Fruit fly (Drosophila melanogaster) whole organism, prepupa: Measurements from ENCODE around the gene M6.

Source experiments
- CG11762 ChIP-seq: fragments of 200-800 bp; sonication (Bioruptor generic); optimal IDR thresholded peaks from 3 replicates; lab custom pipeline; 2016; ENCODE audit warnings: missing biosample characterization, missing genetic modification characterization; ENCODE audit not compliant: insufficient read depth
- Ets96B ChIP-seq: fragments of 200-800 bp; optimal IDR thresholded peaks from 2 replicates; lab custom pipeline; 2019; ENCODE audit warnings: missing biosample characterization, mild to moderate bottlenecking, missing genetic modification characterization, moderate library complexity

M6 gene

DNA sequence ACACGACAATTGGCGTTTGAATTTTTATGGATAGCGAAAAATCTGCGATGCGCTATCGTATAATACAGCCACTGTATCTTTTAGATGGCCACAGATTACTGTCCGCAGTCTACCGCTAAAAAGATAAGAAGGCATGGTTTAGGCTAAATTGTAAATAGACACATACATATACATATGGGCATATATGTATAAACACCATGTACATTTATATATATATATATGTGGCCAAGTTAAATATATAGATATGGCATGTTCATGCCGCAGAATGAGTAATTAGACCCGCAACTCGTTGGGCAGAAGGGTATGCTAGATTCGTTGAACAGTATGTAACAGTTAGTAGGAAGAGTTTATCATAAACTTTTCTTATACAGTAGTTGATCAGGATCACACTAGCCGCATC is 54.4 kb downstream of the M6 start, which contains the start of gene CapaR:
Gene CapaR, minus strand, starts transcription at position 101 of the 400 bp plus-strand sequence.
- TF ChIP-seq Ets96B (tag; lab: Kevin White, UChicago) = no peak
- TF ChIP-seq CG11762 (GFP tag; lab: Kevin White, UChicago) = no peak
